Fruit fly (Drosophila melanogaster) Kc167 (cell line): Measurements from ENCODE around the gene Hr78.

Source experiments
- Myc ChIP-seq: fragments of >200 bp; optimal IDR thresholded peaks from 2 replicates; lab custom pipeline; 2017; ENCODE audit warnings: missing external identifiers
- Sin3A ChIP-seq: fragments of >200 bp; optimal IDR thresholded peaks from 2 replicates; lab custom pipeline; 2018; ENCODE audit warnings: missing external identifiers
- h ChIP-seq: fragments of >200 bp; optimal IDR thresholded peaks from 3 replicates; lab custom pipeline; 2018; ENCODE audit warnings: missing external identifiers
- insv ChIP-seq: fragments of >200 bp; optimal IDR thresholded peaks from 3 replicates; lab custom pipeline; 2018; ENCODE audit warnings: missing external identifiers
- psq ChIP-seq: fragments of >200 bp; optimal IDR thresholded peaks from 2 replicates; lab custom pipeline; 2017; ENCODE audit warnings: missing external identifiers
- ttk ChIP-seq: sonication (Bioruptor generic); optimal IDR thresholded peaks from 2 replicates; lab custom pipeline; 2017; ENCODE audit warnings: missing external identifiers

The Hr78 gene

dm6 chr3L:21490486-21490885 is 6.8 kb downstream of the Hr78 start, which contains the start of gene Neu2:
Gene Neu2 (minus strand): TSS chr3L:21490586.
- TF ChIP-seq Sin3A (lab: Kevin White, UChicago) (no peak), ttk (lab: Kevin White, UChicago) (no peak), insv (lab: Kevin White, UChicago) (no peak), psq (lab: Kevin White, UChicago) (no peak), h (lab: Kevin White, UChicago) (no peak), Myc (lab: Kevin White, UChicago) (no peak)

dm6 chr3L:21483837-21484236 is 13.5 kb downstream of the Hr78 start:
- no peak for TF ChIP-seq psq (lab: Kevin White, UChicago)
- no peak for TF ChIP-seq h (lab: Kevin White, UChicago)
- no peak for TF ChIP-seq Myc (lab: Kevin White, UChicago)
- no peak for TF ChIP-seq ttk (lab: Kevin White, UChicago)
- TF ChIP-seq Sin3A (lab: Kevin White, UChicago): no peak
- no peak for TF ChIP-seq insv (lab: Kevin White, UChicago)

dm6 chr3L:21482100-21482499 is 15.2 kb downstream of the Hr78 start:
- no peak for TF ChIP-seq insv (lab: Kevin White, UChicago)
- no peak for TF ChIP-seq psq (lab: Kevin White, UChicago)
- TF ChIP-seq h (lab: Kevin White, UChicago): no peak
- no peak for TF ChIP-seq Sin3A (lab: Kevin White, UChicago)
- no peak for TF ChIP-seq Myc (lab: Kevin White, UChicago)
- TF ChIP-seq ttk (lab: Kevin White, UChicago): no peak

- TF ChIP-seq h (lab: Kevin White, UChicago): no peak
- no peak for TF ChIP-seq Sin3A (lab: Kevin White, UChicago)
- no peak for TF ChIP-seq psq (lab: Kevin White, UChicago)
- TF ChIP-seq insv (lab: Kevin White, UChicago): no peak
- no peak for TF ChIP-seq Myc (lab: Kevin White, UChicago)
- TF ChIP-seq ttk (lab: Kevin White, UChicago): no peak
These were observed 17.7 kb downstream of the Hr78 start for dm6 chr3L:21479636-21480035.

- TF ChIP-seq Myc (lab: Kevin White, UChicago) (no peak), psq (lab: Kevin White, UChicago) (no peak), ttk (lab: Kevin White, UChicago) (no peak)
These were observed 19.4 kb downstream of the Hr78 start for dm6 chr3L:21477866-21478265.

- TF ChIP-seq Myc (lab: Kevin White, UChicago) (no peak), ttk (lab: Kevin White, UChicago) (no peak), insv (lab: Kevin White, UChicago) (no peak), h (lab: Kevin White, UChicago) (no peak), psq (lab: Kevin White, UChicago) (no peak), Sin3A (lab: Kevin White, UChicago) (no peak)
These were observed 20.8 kb downstream of the Hr78 start, which contains the start of gene croc for dm6 chr3L:21476429-21477006. Gene croc (minus strand): TSS chr3L:21476479.

- no peak for TF ChIP-seq h (lab: Kevin White, UChicago)
- TF ChIP-seq Myc (lab: Kevin White, UChicago): no peak
- TF ChIP-seq Sin3A (lab: Kevin White, UChicago): no peak
- TF ChIP-seq ttk (lab: Kevin White, UChicago): no peak
- TF ChIP-seq insv (lab: Kevin White, UChicago): no peak
- TF ChIP-seq psq (lab: Kevin White, UChicago): no peak
These were observed 25.4 kb downstream of the Hr78 start for dm6 chr3L:21471895-21472294.

dm6 chr3L:21465261-21466112 is 31.8 kb downstream of the Hr78 start:
- TF ChIP-seq psq (lab: Kevin White, UChicago) (no peak), ttk (lab: Kevin White, UChicago) (no peak), Sin3A (lab: Kevin White, UChicago) (no peak), h (lab: Kevin White, UChicago) (no peak), insv (lab: Kevin White, UChicago) (no peak), Myc (lab: Kevin White, UChicago) (no peak)

- TF ChIP-seq Myc (lab: Kevin White, UChicago) (no peak), ttk (lab: Kevin White, UChicago) (no peak), h (lab: Kevin White, UChicago) (no peak), psq (lab: Kevin White, UChicago) (no peak), Sin3A (lab: Kevin White, UChicago) (no peak), insv (lab: Kevin White, UChicago) (no peak)
These were observed 33.1 kb downstream of the Hr78 start for dm6 chr3L:21464240-21464639.

dm6 chr3L:21462860-21463259 is 34.4 kb downstream of the Hr78 start:
- TF ChIP-seq Myc (lab: Kevin White, UChicago): no peak
- no peak for TF ChIP-seq h (lab: Kevin White, UChicago)
- TF ChIP-seq Sin3A (lab: Kevin White, UChicago): no peak
- no peak for TF ChIP-seq insv (lab: Kevin White, UChicago)
- TF ChIP-seq psq (lab: Kevin White, UChicago): no peak
- no peak for TF ChIP-seq ttk (lab: Kevin White, UChicago)
